Worm (Caenorhabditis elegans) whole organism, early embryonic: ENCODE results near the gene F40G9.5.

ENCODE experiments used
- B0310.2 ChIP-seq: sonication (generic microtip); optimal IDR thresholded peaks from 2 replicates; lab custom pipeline; 2016; ENCODE audit warnings: mild to moderate bottlenecking, missing genetic modification characterization, missing compliant biosample characterization
- F13C5.2 ChIP-seq: sonication (generic microtip); optimal IDR thresholded peaks from 2 replicates; lab custom pipeline; 2017; ENCODE audit warnings: mild to moderate bottlenecking, missing genetic modification characterization, inconsistent platforms, missing compliant biosample characterization
- aly-1 ChIP-seq: sonication (generic microtip); optimal IDR thresholded peaks from 2 replicates; lab custom pipeline; 2016; ENCODE audit warnings: missing genetic modification characterization, missing compliant biosample characterization
- ama-1 ChIP-seq: fragments of 150-350 bp; optimal IDR thresholded peaks from 2 replicates; lab custom pipeline; 2014
- ceh-13 ChIP-seq: fragments of 200-800 bp; sonication (Bioruptor generic); optimal IDR thresholded peaks from 2 replicates; lab custom pipeline; 2018; ENCODE audit warnings: mild to moderate bottlenecking, missing genetic modification characterization, missing compliant biosample characterization
- ceh-36 ChIP-seq: sonication (generic microtip); optimal IDR thresholded peaks from 2 replicates; lab custom pipeline; 2016; ENCODE audit warnings: missing genetic modification characterization, inconsistent platforms, missing compliant biosample characterization
- ets-7 ChIP-seq: sonication (generic microtip); optimal IDR thresholded peaks from 2 replicates; lab custom pipeline; 2016; ENCODE audit warnings: missing genotype, missing genetic modification characterization, missing compliant biosample characterization
- flt-1 ChIP-seq: fragments of 200-800 bp; sonication (Bioruptor generic); IDR thresholded peaks from 2 replicates; pipeline ENCODE4 v1.3.6; 2022; ENCODE audit warnings: missing genetic modification characterization, missing compliant biosample characterization
- hmbx-1 ChIP-seq: sonication (generic microtip); optimal IDR thresholded peaks from 2 replicates; lab custom pipeline; 2016; ENCODE audit warnings: mild to moderate bottlenecking, missing genetic modification characterization, missing compliant biosample characterization
- hmg-4 ChIP-seq: fragments of 200-800 bp; sonication (Bioruptor generic); optimal IDR thresholded peaks from 2 replicates; lab custom pipeline; 2018; ENCODE audit warnings: mild to moderate bottlenecking, missing genetic modification characterization, missing compliant biosample characterization
- hnd-1 ChIP-seq: sonication (generic microtip); optimal IDR thresholded peaks from 2 replicates; lab custom pipeline; 2016; ENCODE audit warnings: missing genetic modification characterization, missing compliant biosample characterization
- pes-1 ChIP-seq: fragments of 200-800 bp; sonication (Bioruptor generic); IDR thresholded peaks from 2 replicates; pipeline ENCODE4 v1.3.6; 2022; ENCODE audit warnings: missing genetic modification reagents, missing genetic modification characterization, missing compliant biosample characterization
- scrt-1 ChIP-seq: fragments of 200-800 bp; sonication (Bioruptor generic); IDR thresholded peaks from 2 replicates; pipeline ENCODE4 v1.3.6; 2022; ENCODE audit warnings: missing genetic modification characterization, missing compliant biosample characterization
- sea-1 ChIP-seq: fragments of 200-800 bp; sonication (Bioruptor generic); conservative IDR thresholded peaks from 2 replicates; pipeline ENCODE4 v1.3.6; 2022; ENCODE audit warnings: missing genetic modification characterization, missing compliant biosample characterization
- tbx-11 ChIP-seq: fragments of 200-800 bp; sonication (Bioruptor generic); IDR thresholded peaks from 2 replicates; pipeline ENCODE4 v1.3.6; 2022; ENCODE audit warnings: missing genetic modification characterization, missing compliant biosample characterization
- tbx-37 ChIP-seq: fragments of 200-800 bp; sonication (Bioruptor generic); conservative IDR thresholded peaks from 2 replicates; pipeline ENCODE4 v1.3.6; 2022; ENCODE audit warnings: missing genetic modification reagents, missing genetic modification characterization, missing compliant biosample characterization
- tra-4 ChIP-seq: sonication (generic microtip); optimal IDR thresholded peaks from 2 replicates; lab custom pipeline; 2017; ENCODE audit warnings: missing genetic modification characterization, missing compliant biosample characterization

The F40G9.5 gene

DNA sequence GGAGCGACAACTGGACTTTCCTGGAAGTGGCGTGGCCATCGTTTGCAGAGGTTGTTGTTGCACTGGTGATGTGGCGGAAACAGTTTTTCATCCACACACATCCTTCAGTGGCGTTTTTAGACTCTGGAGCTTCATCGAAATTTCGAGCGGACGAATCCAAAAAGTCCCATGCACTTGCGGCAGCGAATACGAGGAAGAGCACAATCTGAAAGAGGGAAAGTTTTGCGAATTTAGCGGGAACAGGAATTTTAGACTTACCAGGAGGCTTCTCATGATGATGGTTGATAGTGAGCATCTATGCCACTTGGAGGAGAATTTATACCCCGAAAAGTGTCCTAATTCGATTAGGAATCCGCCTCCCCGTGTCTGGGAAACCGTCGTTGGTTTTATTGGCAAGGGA lies 3.3 kb upstream of the F40G9.5 start, which contains the start of gene F40G9.14:
Gene F40G9.14 (minus strand): TSS at position 101 of the 400 bp plus-strand sequence.
- TF ChIP-seq hnd-1 (tag; lab: Kevin White, UChicago) (no peak), ceh-36 (no peak), hmg-4 (GFP tag; lab: Kevin White, UChicago) (no peak), flt-1 (GFP tag; lab: Robert Waterston, UW) (no peak), tbx-37 (GFP tag; lab: Robert Waterston, UW) (no peak), F13C5.2 (tag; lab: Kevin White, UChicago) (no peak), ets-7 (tag; lab: Kevin White, UChicago) (no peak)

DNA sequence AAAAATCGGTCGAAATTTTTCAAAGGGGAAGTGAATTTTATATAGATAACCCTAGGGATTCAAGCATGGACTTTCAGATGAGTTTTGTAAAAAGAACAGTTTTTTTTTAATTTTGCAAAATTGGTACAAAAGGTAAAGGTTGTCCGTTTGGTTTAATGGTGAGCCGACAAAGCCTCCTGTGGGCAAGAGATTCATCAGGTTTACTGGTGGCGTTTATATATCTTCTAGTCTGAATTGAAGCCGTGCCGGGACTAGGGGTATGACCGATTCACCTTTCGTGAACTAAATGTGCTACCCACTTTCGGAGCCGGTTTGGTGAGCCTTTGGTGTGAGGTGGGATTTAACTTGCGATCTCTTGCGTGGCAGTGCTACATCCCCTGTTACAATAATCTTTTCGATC lies 2.9 kb upstream of the F40G9.5 start:
- no peak for TF ChIP-seq B0310.2
- TF ChIP-seq sea-1 (GFP tag; lab: Robert Waterston, UW) = peak; percentile 67; the same call in 1 of the 2 replicates
- peak; percentile 91 for TF ChIP-seq ama-1

DNA sequence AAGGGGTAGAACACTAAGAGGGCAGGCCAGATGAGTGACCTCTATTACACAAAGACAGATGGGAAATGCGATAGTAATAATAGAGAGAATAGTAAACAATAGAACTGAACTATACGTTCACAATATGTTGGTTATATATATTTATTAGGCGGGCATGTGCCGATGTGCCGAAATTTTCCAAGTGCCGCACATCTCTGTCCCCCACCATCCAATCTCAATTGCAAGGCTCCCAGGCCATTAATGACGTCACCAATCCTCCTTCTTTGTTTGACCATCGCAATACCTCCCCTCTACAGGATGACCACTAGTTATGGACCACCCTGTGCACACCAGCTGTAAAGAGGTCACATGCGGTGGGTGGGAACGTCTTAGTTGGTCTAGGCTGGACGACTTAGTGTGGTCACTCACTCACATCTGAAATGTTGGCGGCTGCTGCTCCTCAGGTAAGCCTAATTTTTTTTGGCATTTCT lies 1.9 kb upstream of the F40G9.5 start, which contains the start of gene F40G9.6:
Gene F40G9.6 (plus strand): TSS at position 420 of the 470 bp plus-strand sequence.
- no peak for TF ChIP-seq tra-4
- 0 out of 2 replicates have a peak, but pooled peaks have one; percentile 37 for TF ChIP-seq tbx-11 (GFP tag; lab: Robert Waterston, UW)
- TF ChIP-seq hnd-1 (tag; lab: Kevin White, UChicago) = no peak
- peak; percentile 60 for TF ChIP-seq hmg-4 (GFP tag; lab: Kevin White, UChicago)

DNA sequence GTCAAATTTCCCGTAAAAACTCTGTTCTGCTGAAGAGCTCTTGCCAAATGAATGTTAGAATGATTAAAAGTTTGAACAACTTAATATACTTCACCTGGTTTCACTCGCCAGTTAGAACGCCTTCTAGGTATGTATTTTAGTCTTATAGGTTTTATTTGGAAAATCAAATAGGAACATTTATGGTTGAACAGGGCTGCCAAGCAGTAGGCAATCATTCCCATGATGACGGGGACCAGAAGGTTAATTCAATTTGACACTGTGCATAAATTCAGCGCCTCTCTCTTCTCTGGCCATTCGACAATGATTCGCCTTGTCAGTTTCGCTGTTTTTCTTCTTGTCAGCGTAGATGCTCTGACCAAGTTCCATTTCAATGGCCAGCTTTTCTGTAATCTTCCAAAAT lies 1.0 kb downstream of the F40G9.5 start, which contains the start of gene F40G9.15:
Gene F40G9.15 (plus strand): TSS at position 301 of the 400 bp plus-strand sequence.
- TF ChIP-seq ama-1 (no peak), flt-1 (GFP tag; lab: Robert Waterston, UW) (no peak), hnd-1 (tag; lab: Kevin White, UChicago) (no peak), ceh-36 (no peak), ceh-13 (peak; percentile 12)

DNA sequence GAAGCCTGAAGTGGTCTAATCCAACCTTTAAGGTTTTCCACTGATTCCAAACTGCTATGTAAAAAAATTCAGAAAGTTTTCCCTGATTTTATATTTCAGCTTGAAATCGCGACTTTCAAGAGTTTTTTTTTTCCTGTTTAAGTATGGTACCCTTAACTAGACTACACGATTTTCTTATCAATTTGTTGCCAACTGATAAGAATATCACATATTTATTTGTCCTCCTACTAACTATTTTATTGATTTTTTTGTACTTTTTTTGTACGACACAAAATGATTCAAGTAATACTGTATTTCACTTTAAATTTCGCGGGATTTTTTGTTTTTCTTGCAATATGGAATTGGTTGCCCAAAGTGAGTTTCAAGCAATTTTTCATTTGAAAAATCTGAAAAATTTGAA lies 2.0 kb downstream of the F40G9.5 start:
- TF ChIP-seq hmg-4 (GFP tag; lab: Kevin White, UChicago) = no peak
- TF ChIP-seq scrt-1 (GFP tag; lab: Robert Waterston, UW) = no peak
- no peak for TF ChIP-seq ceh-13
- TF ChIP-seq pes-1 (GFP tag; lab: Robert Waterston, UW) = no peak
- TF ChIP-seq hnd-1 (tag; lab: Kevin White, UChicago) = no peak
- no peak for TF ChIP-seq B0310.2
- TF ChIP-seq ama-1 = no peak
- no peak for TF ChIP-seq aly-1
- no peak for TF ChIP-seq hmbx-1 (tag; lab: Kevin White, UChicago)
- TF ChIP-seq F13C5.2 (tag; lab: Kevin White, UChicago) = no peak
- no peak for TF ChIP-seq tbx-37 (GFP tag; lab: Robert Waterston, UW)
- no peak for TF ChIP-seq flt-1 (GFP tag; lab: Robert Waterston, UW)
- TF ChIP-seq ceh-36 = no peak
- no peak for TF ChIP-seq ets-7 (tag; lab: Kevin White, UChicago)
- no peak for TF ChIP-seq tra-4
- no peak for TF ChIP-seq tbx-11 (GFP tag; lab: Robert Waterston, UW)
- TF ChIP-seq sea-1 (GFP tag; lab: Robert Waterston, UW) = no peak

DNA sequence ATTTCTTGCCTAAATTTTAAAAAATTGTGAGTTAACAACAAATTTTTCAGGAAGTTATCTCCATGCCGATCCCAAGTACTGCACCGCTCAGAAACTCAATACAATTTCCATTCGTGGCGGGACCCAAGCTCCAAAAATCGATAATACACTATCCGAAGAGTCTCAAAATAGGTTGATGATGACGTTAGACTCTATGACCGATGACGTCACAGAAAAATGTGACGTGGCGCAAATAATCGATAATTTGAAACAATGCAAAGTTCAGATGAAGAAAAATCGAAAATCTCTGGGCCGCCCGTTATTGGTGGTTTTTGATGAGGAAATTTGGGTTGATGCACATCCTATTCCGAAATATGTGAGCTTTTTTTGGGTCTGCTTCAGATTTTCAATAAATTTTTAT lies 3.3 kb downstream of the F40G9.5 start:
- TF ChIP-seq F13C5.2 (tag; lab: Kevin White, UChicago) (no peak), hnd-1 (tag; lab: Kevin White, UChicago) (no peak), tbx-11 (GFP tag; lab: Robert Waterston, UW) (no peak), ceh-13 (no peak), sea-1 (GFP tag; lab: Robert Waterston, UW) (no peak)

DNA sequence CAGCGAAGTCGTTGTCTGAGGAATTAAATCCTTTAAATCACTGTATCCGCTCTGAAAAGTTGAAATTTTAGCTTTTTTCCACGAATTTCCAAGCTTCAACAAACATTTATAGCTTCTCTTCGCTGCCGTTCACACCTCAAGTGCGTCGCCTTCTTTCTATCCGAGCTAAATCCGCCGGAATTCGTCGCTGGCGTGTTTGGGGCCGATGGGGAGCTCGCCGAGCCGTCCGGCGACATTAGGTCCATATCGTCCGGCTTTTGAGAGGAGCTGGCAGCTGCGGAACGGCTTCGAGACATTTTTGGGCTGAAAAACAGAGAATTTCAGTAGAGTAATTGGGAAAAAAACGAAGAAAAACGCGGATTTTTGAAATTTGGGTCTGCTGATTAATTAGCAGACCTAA lies 6.8 kb downstream of the F40G9.5 start, which contains the start of gene mxl-2:
Gene mxl-2 (minus strand): TSS at position 303 of the 400 bp plus-strand sequence.
- TF ChIP-seq ets-7 (tag; lab: Kevin White, UChicago) (no peak), aly-1 (no peak)

DNA sequence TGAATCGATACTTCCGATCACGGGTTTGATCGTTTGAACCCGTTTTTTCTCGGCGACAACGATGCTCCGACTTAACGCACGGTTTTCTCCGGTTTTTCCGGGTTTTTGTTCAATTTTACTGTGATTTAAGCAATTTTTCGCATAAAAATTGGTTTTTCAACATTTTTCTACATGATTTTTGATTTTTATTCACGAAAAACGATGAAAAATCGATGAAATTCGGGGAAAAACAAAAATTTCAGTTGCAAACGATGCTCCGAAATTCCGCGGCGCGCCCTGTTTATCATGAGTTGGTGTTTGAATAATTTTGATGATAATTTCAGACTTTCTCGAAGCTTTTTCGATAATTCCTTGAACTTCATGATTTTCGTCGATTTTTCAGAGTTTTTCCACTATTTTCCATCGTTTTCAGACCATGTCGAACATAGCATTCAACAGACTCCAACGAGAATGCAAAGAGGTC lies 7.4 kb downstream of the F40G9.5 start, which contains the start of gene ubc-20:
Gene ubc-20 (plus strand): TSS at position 413 of the 463 bp plus-strand sequence.
- TF ChIP-seq tra-4 (no peak), scrt-1 (GFP tag; lab: Robert Waterston, UW) (no peak), hmbx-1 (tag; lab: Kevin White, UChicago) (no peak), hnd-1 (tag; lab: Kevin White, UChicago) (no peak), aly-1 (no peak), tbx-11 (GFP tag; lab: Robert Waterston, UW) (no peak), sea-1 (GFP tag; lab: Robert Waterston, UW) (no peak), ets-7 (tag; lab: Kevin White, UChicago) (no peak), flt-1 (GFP tag; lab: Robert Waterston, UW) (no peak)

DNA sequence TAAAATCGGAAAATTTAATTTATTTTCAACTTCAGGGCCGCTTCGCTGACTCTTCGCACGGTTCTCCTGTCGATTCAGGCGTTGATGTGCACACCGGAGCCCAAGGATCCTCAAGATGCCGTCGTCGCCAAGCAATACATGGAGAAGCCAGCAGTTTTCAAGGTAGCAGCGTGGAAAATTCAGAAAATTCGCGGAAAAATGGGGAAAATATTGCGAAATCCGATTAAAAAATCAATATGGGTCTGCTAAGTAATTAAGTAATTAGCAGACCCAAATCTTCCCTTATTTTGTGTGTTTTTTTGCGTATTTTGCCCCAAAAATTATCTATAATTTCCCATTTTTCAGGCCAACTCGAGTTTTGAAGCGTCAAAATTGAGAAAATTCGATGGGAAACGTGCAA lies 8.2 kb downstream of the F40G9.5 start:
- TF ChIP-seq tbx-37 (GFP tag; lab: Robert Waterston, UW) (no peak), F13C5.2 (tag; lab: Kevin White, UChicago) (no peak), tbx-11 (GFP tag; lab: Robert Waterston, UW) (no peak)
